Worm (Caenorhabditis elegans) whole organism, L4 larva: ENCODE measurements around the gene M28.4.

Experiments used
- R02D3.7 ChIP-seq: fragments of 150-350 bp; sonication (generic microtip); optimal IDR thresholded peaks from 3 replicates; lab custom pipeline; 2014; ENCODE audit warnings: missing biosample characterization, missing genetic modification characterization
- ceh-20 ChIP-seq: fragments of 200-800 bp; sonication (Bioruptor generic); IDR thresholded peaks from 2 replicates; pipeline ENCODE4 v1.3.6; 2022; ENCODE audit warnings: missing genetic modification reagents, missing genetic modification characterization, missing compliant biosample characterization
- ceh-28 ChIP-seq: fragments of 150-350 bp; optimal IDR thresholded peaks from 2 replicates; lab custom pipeline; 2014; ENCODE audit warnings: missing biosample characterization, missing genetic modification reagents, missing genetic modification characterization
- dmd-6 ChIP-seq: fragments of 200-800 bp; sonication (Bioruptor generic); IDR thresholded peaks from 2 replicates; pipeline ENCODE4 v1.3.6; 2022; ENCODE audit warnings: missing genetic modification reagents, missing genetic modification characterization, missing compliant biosample characterization
- dpl-1 ChIP-seq: fragments of 150-350 bp; optimal IDR thresholded peaks from 2 replicates; lab custom pipeline; 2014; ENCODE audit warnings: missing biosample characterization, missing genetic modification reagents, missing genetic modification characterization
- gei-8 ChIP-seq: fragments of 200-800 bp; sonication (Bioruptor generic); optimal IDR thresholded peaks from 2 replicates; lab custom pipeline; 2018; ENCODE audit warnings: mild to moderate bottlenecking, missing genetic modification characterization, missing compliant biosample characterization
- lin-13 ChIP-seq: fragments of 150-350 bp; optimal IDR thresholded peaks from 2 replicates; lab custom pipeline; 2014; ENCODE audit warnings: missing biosample characterization, missing genetic modification reagents, missing genetic modification characterization
- mxl-2 ChIP-seq: fragments of 200-800 bp; sonication (Bioruptor generic); conservative IDR thresholded peaks from 2 replicates; pipeline ENCODE4 v1.3.6; 2022; ENCODE audit warnings: missing genetic modification reagents, missing genetic modification characterization, missing compliant biosample characterization
- nhr-11 ChIP-seq: fragments of 150-350 bp; optimal IDR thresholded peaks from 2 replicates; lab custom pipeline; 2014; ENCODE audit warnings: missing biosample characterization, missing genetic modification characterization
- nhr-76 ChIP-seq: fragments of 150-350 bp; optimal IDR thresholded peaks from 2 replicates; lab custom pipeline; 2014; ENCODE audit warnings: missing biosample characterization, missing genetic modification characterization
- nhr-77 ChIP-seq: fragments of 150-350 bp; optimal IDR thresholded peaks from 2 replicates; lab custom pipeline; 2014; ENCODE audit warnings: missing biosample characterization, missing genetic modification characterization
- zfp-2 ChIP-seq: sonication (generic microtip); optimal IDR thresholded peaks from 2 replicates; lab custom pipeline; 2016; ENCODE audit warnings: mild to moderate bottlenecking, missing genetic modification characterization, missing compliant biosample characterization
- ztf-7 ChIP-seq: fragments of 150-350 bp; optimal IDR thresholded peaks from 2 replicates; lab custom pipeline; 2014; ENCODE audit warnings: missing biosample characterization, missing genetic modification characterization

ce11 chrII:10621965-10622364, 21.5 kb upstream of the M28.4 start, which contains the start of gene cutl-9:
- TF ChIP-seq lin-13 (no peak), mxl-2 (GFP tag; lab: Robert Waterston, UW) (no peak), gei-8 (no peak), ceh-20 (GFP tag; lab: Robert Waterston, UW) (no peak), ceh-28 (tag; lab: Kevin White, UChicago) (no peak), dpl-1 (GFP tag; lab: Kevin White, UChicago) (no peak), R02D3.7 (tag; lab: Kevin White, UChicago) (no peak), dmd-6 (GFP tag; lab: Robert Waterston, UW) (no peak), zfp-2 (no peak), nhr-76 (tag; lab: Kevin White, UChicago) (no peak), ztf-7 (tag; lab: Kevin White, UChicago) (no peak), nhr-11 (tag; lab: Kevin White, UChicago) (no peak), nhr-77 (tag; lab: Kevin White, UChicago) (no peak)
